Worm (Caenorhabditis elegans) whole organism, L1 larva: ENCODE data around the gene srx-120.

Experiments
- ama-1 ChIP-seq: fragments of 150-350 bp; optimal IDR thresholded peaks from 2 replicates; lab custom pipeline; 2014
- blmp-1 ChIP-seq: fragments of 150-350 bp; optimal IDR thresholded peaks from 2 replicates; lab custom pipeline; 2014; ENCODE audit warnings: missing biosample characterization, missing genetic modification characterization
- ceh-63 ChIP-seq: fragments of 200-800 bp; sonication (Bioruptor generic); optimal IDR thresholded peaks from 2 replicates; lab custom pipeline; 2018; ENCODE audit warnings: mild to moderate bottlenecking, missing genetic modification characterization, missing compliant biosample characterization
- ceh-8 ChIP-seq: fragments of 200-800 bp; sonication (Bioruptor generic); optimal IDR thresholded peaks from 2 replicates; lab custom pipeline; 2018; ENCODE audit warnings: mild to moderate bottlenecking, missing genetic modification characterization, moderate library complexity, missing compliant biosample characterization
- ceh-88 ChIP-seq: fragments of 200-800 bp; sonication (Bioruptor generic); IDR thresholded peaks from 2 replicates; pipeline ENCODE4 v1.3.6; 2022; ENCODE audit warnings: missing genetic modification characterization, missing compliant biosample characterization
- ces-1 ChIP-seq: fragments of 150-350 bp; optimal IDR thresholded peaks from 2 replicates; lab custom pipeline; 2014; ENCODE audit warnings: missing biosample characterization, missing genetic modification reagents, missing genetic modification characterization
- dsc-1 ChIP-seq: sonication (generic microtip); optimal IDR thresholded peaks from 2 replicates; lab custom pipeline; 2016; ENCODE audit warnings: mild to moderate bottlenecking, missing genetic modification characterization, missing compliant biosample characterization
- egl-13 ChIP-seq: sonication (generic microtip); optimal IDR thresholded peaks from 2 replicates; lab custom pipeline; 2016; ENCODE audit warnings: missing genotype, missing genetic modification reagents, missing genetic modification characterization, missing compliant biosample characterization
- egl-27 ChIP-seq, 2 experiments: fragments of 150-350 bp in 1 of 2; sonication (generic microtip); optimal IDR thresholded peaks; 3 replicates each; lab custom pipeline; 2017 to 2018; ENCODE audit warnings: missing biosample characterization in 2 of 2, missing genetic modification characterization in 2 of 2, missing genetic modification reagents in 2 of 2
- elt-2 ChIP-seq: sonication (generic microtip); optimal IDR thresholded peaks from 2 replicates; lab custom pipeline; 2016; ENCODE audit warnings: missing genetic modification characterization, mild to moderate bottlenecking, inconsistent platforms, missing compliant biosample characterization, missing genetic modification reagents
- fkh-8 ChIP-seq: sonication (generic microtip); optimal IDR thresholded peaks from 2 replicates; lab custom pipeline; 2016; ENCODE audit warnings: mild to moderate bottlenecking, missing genetic modification characterization, missing compliant biosample characterization
- hlh-17 ChIP-seq: fragments of 200-800 bp; sonication (Bioruptor generic); optimal IDR thresholded peaks from 2 replicates; lab custom pipeline; 2018; ENCODE audit warnings: missing genetic modification characterization, mild to moderate bottlenecking, missing compliant biosample characterization, moderate library complexity, borderline replicate concordance
- isw-1 ChIP-seq: fragments of 200-800 bp; sonication (Bioruptor generic); IDR thresholded peaks from 2 replicates; pipeline ENCODE4 v1.3.6; 2022; ENCODE audit warnings: missing genetic modification characterization, missing compliant biosample characterization
- lin-13 ChIP-seq: fragments of 150-350 bp; optimal IDR thresholded peaks from 2 replicates; lab custom pipeline; 2014; ENCODE audit warnings: missing biosample characterization, missing genetic modification reagents, missing genetic modification characterization
- lin-15B ChIP-seq: fragments of 150-350 bp; sonication (generic microtip); optimal IDR thresholded peaks from 3 replicates; lab custom pipeline; 2014; ENCODE audit warnings: missing biosample characterization, missing genetic modification characterization
- lin-39 ChIP-seq: fragments of 150-350 bp; optimal IDR thresholded peaks from 2 replicates; lab custom pipeline; 2014; ENCODE audit warnings: missing biosample characterization, missing genetic modification reagents, missing genetic modification characterization
- mdl-1 ChIP-seq, 2 experiments: fragments of 150-350 bp; optimal IDR thresholded peaks; 2 replicates each; lab custom pipeline; 2014 to 2017; ENCODE audit warnings: missing biosample characterization in 2 of 2, missing genetic modification characterization in 2 of 2, inconsistent platforms in 1 of 2
- nhr-11 ChIP-seq: fragments of 150-350 bp; optimal IDR thresholded peaks from 2 replicates; lab custom pipeline; 2014; ENCODE audit warnings: missing biosample characterization, missing genetic modification characterization
- nhr-12 ChIP-seq: sonication (generic microtip); optimal IDR thresholded peaks from 2 replicates; lab custom pipeline; 2017; ENCODE audit warnings: missing biosample characterization, missing genetic modification characterization
- nhr-19 ChIP-seq: fragments of 200-800 bp; sonication (Bioruptor generic); conservative IDR thresholded peaks from 2 replicates; pipeline ENCODE4 v1.3.6; 2022; ENCODE audit warnings: missing genetic modification characterization, missing compliant biosample characterization
- nhr-20 ChIP-seq: sonication (generic microtip); optimal IDR thresholded peaks from 2 replicates; lab custom pipeline; 2016; ENCODE audit warnings: mild to moderate bottlenecking, missing genetic modification characterization, missing compliant biosample characterization
- nhr-237 ChIP-seq: fragments of 150-350 bp; optimal IDR thresholded peaks from 2 replicates; lab custom pipeline; 2014; ENCODE audit warnings: missing biosample characterization, missing genetic modification characterization
- nhr-47 ChIP-seq: sonication (generic microtip); optimal IDR thresholded peaks from 2 replicates; lab custom pipeline; 2016; ENCODE audit warnings: mild to moderate bottlenecking, missing genetic modification characterization, moderate library complexity, missing compliant biosample characterization
- nhr-90 ChIP-seq: sonication (generic microtip); optimal IDR thresholded peaks from 2 replicates; lab custom pipeline; 2016; ENCODE audit warnings: mild to moderate bottlenecking, missing genetic modification characterization, missing compliant biosample characterization; ENCODE audit not compliant: poor library complexity
- pax-3 ChIP-seq: fragments of 200-800 bp; sonication (Bioruptor generic); optimal IDR thresholded peaks from 2 replicates; lab custom pipeline; 2018; ENCODE audit warnings: mild to moderate bottlenecking, missing genetic modification characterization, moderate library complexity, missing compliant biosample characterization
- snpc-4 ChIP-seq: fragments of 150-350 bp; optimal IDR thresholded peaks from 2 replicates; lab custom pipeline; 2014; ENCODE audit warnings: missing biosample characterization, missing genetic modification characterization
- sox-4 ChIP-seq: sonication (generic microtip); optimal IDR thresholded peaks from 2 replicates; lab custom pipeline; 2016; ENCODE audit warnings: missing genetic modification characterization, missing compliant biosample characterization
- sptf-1 ChIP-seq: fragments of 150-350 bp; optimal IDR thresholded peaks from 2 replicates; lab custom pipeline; 2014; ENCODE audit warnings: missing biosample characterization, missing genetic modification characterization
- swsn-7 ChIP-seq: sonication (generic microtip); optimal IDR thresholded peaks from 2 replicates; lab custom pipeline; 2016; ENCODE audit warnings: missing genetic modification characterization, missing compliant biosample characterization
- unc-130 ChIP-seq: fragments of 150-350 bp; optimal IDR thresholded peaks from 2 replicates; lab custom pipeline; 2017; ENCODE audit warnings: missing biosample characterization, missing genetic modification characterization, inconsistent platforms
- unc-30 ChIP-seq: sonication (generic microtip); optimal IDR thresholded peaks from 2 replicates; lab custom pipeline; 2017; ENCODE audit warnings: missing biosample characterization, missing genetic modification characterization
- unc-86 ChIP-seq: sonication (generic microtip); optimal IDR thresholded peaks from 2 replicates; lab custom pipeline; 2016; ENCODE audit warnings: missing genetic modification characterization, missing compliant biosample characterization
- ztf-11 ChIP-seq, 2 experiments: sonication (generic microtip); optimal IDR thresholded peaks; 2 replicates each; lab custom pipeline; 2016 to 2017; ENCODE audit warnings: missing genetic modification characterization in 2 of 2, missing biosample characterization in 1 of 2, missing compliant biosample characterization in 1 of 2

The srx-120 gene

ce11 chrII:12506511-12506910 lies 24.5 kb upstream of the srx-120 start:
- TF ChIP-seq sox-4 (tag; lab: Kevin White, UChicago) (peak; percentile 66), ceh-8 (GFP tag; lab: Kevin White, UChicago) (peak; percentile 27), nhr-47 (tag; lab: Kevin White, UChicago) (peak; percentile 65), fkh-8 (tag; lab: Kevin White, UChicago) (peak; percentile 78), sptf-1 (tag; lab: Kevin White, UChicago) (no peak), dsc-1 (tag; lab: Kevin White, UChicago) (peak; percentile 1), nhr-20 (tag; lab: Kevin White, UChicago) (no peak), isw-1 (GFP tag; lab: Robert Waterston, UW) (no peak), swsn-7 (tag; lab: Kevin White, UChicago) (peak; percentile 0), egl-13 (peak; percentile 25), hlh-17 (GFP tag; lab: Kevin White, UChicago) (no peak), nhr-19 (GFP tag; lab: Robert Waterston, UW) (no peak)

- TF ChIP-seq unc-30 (tag; lab: Kevin White, UChicago) (no peak), lin-39 (tag; lab: Kevin White, UChicago) (no peak), nhr-237 (no peak)
- TF ChIP-seq, all 84 proteins: peak for 0
Measured at ce11 chrII:12507038-12507437, 24.0 kb upstream of the srx-120 start, which contains the start of gene srh-68. TSS of gene srh-68 (plus strand) at chrII:12507338.

ce11 chrII:12508650-12509049 lies 22.4 kb upstream of the srx-120 start, which contains the start of gene srh-67:
TSS of gene srh-67 (plus strand) at chrII:12508950.
- TF ChIP-seq lin-13 (GFP tag; lab: Kevin White, UChicago), result no peak
- TF ChIP-seq ama-1 (lab: Kevin White, UChicago), result no peak
- no peak for TF ChIP-seq fkh-8 (tag; lab: Kevin White, UChicago)
- no peak for TF ChIP-seq ceh-63 (GFP tag; lab: Kevin White, UChicago)
- TF ChIP-seq nhr-90 (tag; lab: Kevin White, UChicago), result no peak
- TF ChIP-seq unc-86, result no peak
- no peak for TF ChIP-seq lin-15B (tag; lab: Kevin White, UChicago)
- TF ChIP-seq elt-2, result no peak

- no peak for TF ChIP-seq egl-27 (tag; optimal IDR thresholded peaks at IDR 0.05; lab: Kevin White, UChicago)
- TF ChIP-seq, all 84 proteins: peak for 0
Measured at ce11 chrII:12511866-12512265, 19.2 kb upstream of the srx-120 start, which contains the start of gene srh-73. TSS of gene srh-73 (plus strand) at chrII:12512166.

- TF ChIP-seq ztf-11 (tag; optimal IDR thresholded peaks at IDR 0.05; lab: Kevin White, UChicago) (no peak), ceh-63 (GFP tag; lab: Kevin White, UChicago) (no peak), blmp-1 (tag; lab: Kevin White, UChicago) (no peak), nhr-11 (tag; lab: Kevin White, UChicago) (no peak), ceh-8 (GFP tag; lab: Kevin White, UChicago) (no peak), nhr-47 (tag; lab: Kevin White, UChicago) (no peak), pax-3 (tag; lab: Kevin White, UChicago) (no peak), snpc-4 (no peak), lin-15B (tag; lab: Kevin White, UChicago) (no peak), lin-13 (GFP tag; lab: Kevin White, UChicago) (no peak)
Measured at ce11 chrII:12514620-12515019, 16.4 kb upstream of the srx-120 start, which contains the start of gene srh-69. TSS of gene srh-69 (minus strand) at chrII:12514720.

ce11 chrII:12516313-12516712 lies 14.7 kb upstream of the srx-120 start, which contains the start of gene srh-61:
TSS of gene srh-61 (minus strand) at chrII:12516413.
- TF ChIP-seq ceh-88 (GFP tag; lab: Robert Waterston, UW) (no peak), nhr-12 (tag; lab: Kevin White, UChicago) (no peak), mdl-1 (tag; optimal IDR thresholded peaks at IDR 0.05; lab: Kevin White, UChicago) (no peak), ceh-63 (GFP tag; lab: Kevin White, UChicago) (no peak), unc-130 (tag; lab: Kevin White, UChicago) (no peak), ces-1 (GFP tag; lab: Kevin White, UChicago) (no peak), nhr-20 (tag; lab: Kevin White, UChicago) (no peak)
